Worm (Caenorhabditis elegans) whole organism, early embryonic: ENCODE data around the gene cgt-3.

Experiments used
- B0310.2 ChIP-seq: sonication (generic microtip); optimal IDR thresholded peaks from 2 replicates; lab custom pipeline; 2016; ENCODE audit warnings: mild to moderate bottlenecking, missing genetic modification characterization, missing compliant biosample characterization
- ama-1 ChIP-seq: fragments of 150-350 bp; optimal IDR thresholded peaks from 2 replicates; lab custom pipeline; 2014
- scrt-1 ChIP-seq: fragments of 200-800 bp; sonication (Bioruptor generic); IDR thresholded peaks from 2 replicates; pipeline ENCODE4 v1.3.6; 2022; ENCODE audit warnings: missing genetic modification characterization, missing compliant biosample characterization
- tbx-11 ChIP-seq: fragments of 200-800 bp; sonication (Bioruptor generic); IDR thresholded peaks from 2 replicates; pipeline ENCODE4 v1.3.6; 2022; ENCODE audit warnings: missing genetic modification characterization, missing compliant biosample characterization

ce11 chrII:5906274-5906673 lies 4.8 kb upstream of the cgt-3 start, which contains the start of gene F59G1.8:
- TF ChIP-seq tbx-11 (GFP tag; lab: Robert Waterston, UW) (no peak), B0310.2 (tag; lab: Kevin White, UChicago) (no peak), scrt-1 (GFP tag; lab: Robert Waterston, UW) (no peak), ama-1 (lab: Kevin White, UChicago) (no peak)
